Worm (Caenorhabditis elegans) whole organism, L4/young adult: ENCODE data around the gene tag-297.

Source experiments
- W03F9.2 ChIP-seq: fragments of 150-350 bp; optimal IDR thresholded peaks from 2 replicates; lab custom pipeline; 2014; ENCODE audit warnings: missing biosample characterization, missing genetic modification characterization
- dao-5 ChIP-seq: sonication (generic microtip); optimal IDR thresholded peaks from 2 replicates; lab custom pipeline; 2016; ENCODE audit warnings: missing genotype, missing genetic modification characterization, moderate library complexity, missing compliant biosample characterization
- him-1 ChIP-seq: sonication (generic microtip); optimal IDR thresholded peaks from 2 replicates; lab custom pipeline; 2016; ENCODE audit warnings: missing genotype, missing genetic modification reagents, missing genetic modification characterization, missing compliant biosample characterization

tag-297 gene

ce11 chrII:14670175-14670574 is 42.7 kb downstream of the tag-297 start:
- no peak for TF ChIP-seq dao-5
- no peak for TF ChIP-seq him-1 (tag; lab: Kevin White, UChicago)
- no peak for TF ChIP-seq W03F9.2 (tag; lab: Kevin White, UChicago)

ce11 chrII:14672095-14672494 is 44.7 kb downstream of the tag-297 start:
- TF ChIP-seq W03F9.2 (tag; lab: Kevin White, UChicago): no peak
- no peak for TF ChIP-seq dao-5
- TF ChIP-seq him-1 (tag; lab: Kevin White, UChicago): no peak

- TF ChIP-seq W03F9.2 (tag; lab: Kevin White, UChicago) (no peak), dao-5 (no peak), him-1 (tag; lab: Kevin White, UChicago) (no peak)
Measured at ce11 chrII:14673636-14674035, 46.2 kb downstream of the tag-297 start.

ce11 chrII:14678157-14678556 is 50.7 kb downstream of the tag-297 start, which contains the start of gene hhat-1:
Gene hhat-1 (plus strand): TSS chrII:14678457.
- TF ChIP-seq him-1 (tag; lab: Kevin White, UChicago) (no peak), dao-5 (no peak), W03F9.2 (tag; lab: Kevin White, UChicago) (no peak)
